Fruit fly (Drosophila melanogaster): ENCODE measurements around the gene CG17294.

The CG17294 gene

DNA sequence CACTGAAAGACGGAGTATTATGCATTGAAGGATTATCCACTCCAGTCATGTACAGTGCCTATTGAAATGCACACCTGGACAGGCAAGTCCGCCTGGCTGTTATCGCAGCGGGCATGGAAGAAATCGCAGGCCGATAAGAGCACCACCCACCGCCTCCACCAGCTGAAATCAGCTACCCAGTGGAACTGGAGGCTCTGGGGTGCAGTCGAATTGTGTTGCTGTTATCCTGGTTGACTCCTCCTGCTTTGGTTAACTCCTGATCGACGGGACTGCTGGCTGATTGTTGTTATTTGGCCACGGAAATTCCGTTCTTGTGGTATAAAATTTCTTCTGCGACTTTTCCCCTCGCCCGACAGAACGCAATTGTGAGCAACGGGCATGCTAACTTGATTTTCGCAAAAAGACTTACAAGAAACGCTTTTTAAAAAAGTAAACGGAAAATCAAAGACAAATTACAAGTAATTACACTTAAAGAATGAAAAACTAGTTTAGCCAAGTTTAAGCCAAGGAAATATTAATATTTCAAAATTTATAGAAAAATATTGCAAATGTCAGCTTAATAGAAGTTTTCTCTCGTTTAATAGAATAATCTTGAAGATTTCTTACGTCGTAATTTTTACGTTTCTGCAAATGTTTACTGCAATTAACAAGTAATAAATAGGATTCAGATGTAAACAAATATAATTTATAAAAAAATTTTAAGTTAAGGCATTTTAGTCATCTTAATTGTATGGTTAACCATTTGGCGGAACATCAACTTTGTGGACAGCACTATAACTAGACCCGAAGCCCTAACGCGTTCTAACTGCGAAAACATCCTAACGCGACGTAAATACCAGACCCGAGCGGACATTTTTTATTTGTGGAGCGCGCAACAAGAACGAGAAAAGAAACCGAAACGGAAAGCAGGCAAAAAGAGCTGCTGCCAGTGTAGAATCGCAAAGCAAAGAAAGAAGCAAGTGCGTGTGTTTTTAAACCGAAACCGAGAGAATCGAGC is 38.4 kb downstream of the CG17294 start, which contains the start of the genes CG13398 and Akap200 (continued):
- no peak for TF ChIP-seq fd102C (GFP tag; optimal IDR thresholded peaks at IDR 0.05)
- TF ChIP-seq Bgb (GFP tag; IDR thresholded peaks at IDR 0.05; ENCODE audit: partially characterized antibody) = 0 out of 2 replicates have a peak, but pooled peaks have one; percentile 19
- no peak for TF ChIP-seq wdn (GFP tag; IDR thresholded peaks at IDR 0.05)
- TF ChIP-seq Vsx1 (GFP tag; optimal IDR thresholded peaks at IDR 0.05) = no peak
- TF ChIP-seq tup (GFP tag; optimal IDR thresholded peaks at IDR 0.05) = no peak
- no peak for TF ChIP-seq Fer2 (tag; optimal IDR thresholded peaks at IDR 0.05)
- TF ChIP-seq vvl (GFP tag; IDR thresholded peaks at IDR 0.05) = no peak; the same call in none of the 2 replicates
- TF ChIP-seq Hsf (GFP tag; optimal IDR thresholded peaks at IDR 0.05) = peak; percentile 16
- peak; percentile 4 for TF ChIP-seq CG7786 (GFP tag; optimal IDR thresholded peaks at IDR 0.05)
- no peak for TF ChIP-seq chif (GFP tag; optimal IDR thresholded peaks at IDR 0.05)
- peak; percentile 92 for TF ChIP-seq MESR4 (GFP tag; optimal IDR thresholded peaks at IDR 0.05)
- TF ChIP-seq caup (GFP tag; optimal IDR thresholded peaks at IDR 0.05; ENCODE audit: severe bottlenecking) = peak; percentile 2
- TF ChIP-seq CHES-1-like (GFP tag; optimal IDR thresholded peaks at IDR 0.05) = no peak
- peak; percentile 31 for TF ChIP-seq CG30020 (tag; optimal IDR thresholded peaks at IDR 0.05)
- 0 out of 3 replicates have a peak, but pooled peaks have one; percentile 25 for TF ChIP-seq ken (GFP tag; IDR thresholded peaks at IDR 0.05)
- peak; percentile 41; the same call in 1 of the 2 replicates for TF ChIP-seq slbo (GFP tag; IDR thresholded peaks at IDR 0.05)
- TF ChIP-seq kay (GFP tag; optimal IDR thresholded peaks at IDR 0.05) = no peak
- peak in 1 of 2 experiments; percentile 9 for TF ChIP-seq dpn (GFP tag; optimal IDR thresholded peaks at IDR 0.05)
- TF ChIP-seq Atf6 (GFP tag; IDR thresholded peaks at IDR 0.05) = no peak
- TF ChIP-seq crp (GFP tag; optimal IDR thresholded peaks at IDR 0.05) = no peak
- peak; percentile 57 for TF ChIP-seq CG10543 (GFP tag; optimal IDR thresholded peaks at IDR 0.05)
- TF ChIP-seq CG15269 (tag; optimal IDR thresholded peaks at IDR 0.05) = no peak
- peak; percentile 34 for TF ChIP-seq CG1603 (tag; optimal IDR thresholded peaks at IDR 0.05)
- TF ChIP-seq CG4707 (GFP tag; optimal IDR thresholded peaks at IDR 0.05) = no peak
- TF ChIP-seq ERR (GFP tag; optimal IDR thresholded peaks at IDR 0.05) = no peak
- TF ChIP-seq D (optimal IDR thresholded peaks at IDR 0.05) = no peak
- no peak for TF ChIP-seq D (GFP tag; optimal IDR thresholded peaks at IDR 0.05)
- TF ChIP-seq Lhr (GFP tag; optimal IDR thresholded peaks at IDR 0.05) = peak; percentile 8
- TF ChIP-seq Kr (GFP tag; optimal IDR thresholded peaks at IDR 0.05) = peak; percentile 12
- TF ChIP-seq bigmax (GFP tag; optimal IDR thresholded peaks at IDR 0.05) = no peak
- TF ChIP-seq Spps (tag; optimal IDR thresholded peaks at IDR 0.05) = no peak
- TF ChIP-seq Bdp1 (GFP tag; optimal IDR thresholded peaks at IDR 0.05) = no peak
- TF ChIP-seq sens (GFP tag) = peak; percentile 90
- TF ChIP-seq ssp (GFP tag; IDR thresholded peaks at IDR 0.05) = peak; percentile 36; the same call in 1 of the 2 replicates
- no peak for TF ChIP-seq hth (optimal IDR thresholded peaks at IDR 0.05)
- no peak for TF ChIP-seq knrl (GFP tag; IDR thresholded peaks at IDR 0.05; ENCODE audit: partially characterized antibody)
- no peak for TF ChIP-seq CG4404 (GFP tag; IDR thresholded peaks at IDR 0.05)
- TF ChIP-seq CG4424 (GFP tag; optimal IDR thresholded peaks at IDR 0.05) = peak; percentile 46
- TF ChIP-seq mirr (GFP tag; optimal IDR thresholded peaks at IDR 0.05) = no peak
- TF ChIP-seq Hr39 (optimal IDR thresholded peaks at IDR 0.05) = no peak
- peak; percentile 14 for TF ChIP-seq MTF-1 (GFP tag; optimal IDR thresholded peaks at IDR 0.05; ENCODE audit: borderline replicate concordance)
- no peak for TF ChIP-seq lov (optimal IDR thresholded peaks at IDR 0.05)
- no peak for TF ChIP-seq lov (GFP tag; IDR thresholded peaks at IDR 0.05)
- 0 out of 2 replicates have a peak, but pooled peaks have one; percentile 17 for TF ChIP-seq CG14441 (GFP tag; IDR thresholded peaks at IDR 0.05)
- no peak for TF ChIP-seq sr (GFP tag; IDR thresholded peaks at IDR 0.05)
- TF ChIP-seq CG30431 (GFP tag; optimal IDR thresholded peaks at IDR 0.05) = no peak
- TF ChIP-seq Opbp (GFP tag; IDR thresholded peaks at IDR 0.05; ENCODE audit: partially characterized antibody) = peak; percentile 43; the same call in 1 of the 3 replicates
- no peak for TF ChIP-seq pan (optimal IDR thresholded peaks at IDR 0.05)
- peak in 1 of 2 experiments; percentile 16 for TF ChIP-seq pan (GFP tag; optimal IDR thresholded peaks at IDR 0.05 in 1 of 2, IDR thresholded peaks at IDR 0.05 in 1 of 2)
